Worm (Caenorhabditis elegans) whole organism, young adult: ENCODE results near the gene B0554.1.

ENCODE experiments used
- B0035.1 ChIP-seq: sonication (generic microtip); optimal IDR thresholded peaks from 2 replicates; lab custom pipeline; 2016; ENCODE audit warnings: missing genetic modification characterization, mild to moderate bottlenecking, missing compliant biosample characterization, missing genotype, missing genetic modification reagents
- B0336.3 ChIP-seq: fragments of 200-800 bp; sonication (Bioruptor generic); IDR thresholded peaks from 2 replicates; pipeline ENCODE4 v1.3.6; 2022; ENCODE audit warnings: missing genetic modification characterization, missing compliant biosample characterization
- F23B12.7 ChIP-seq: sonication (generic microtip); optimal IDR thresholded peaks from 2 replicates; lab custom pipeline; 2017; ENCODE audit warnings: missing genetic modification characterization, mild to moderate bottlenecking, missing compliant biosample characterization, antibody characterized with exemption, moderate library complexity; ENCODE audit not compliant: insufficient read depth
- F33H1.4 ChIP-seq: fragments of 200-800 bp; sonication (Bioruptor generic); IDR thresholded peaks from 2 replicates; pipeline ENCODE4 v1.3.6; 2022; ENCODE audit warnings: missing genetic modification reagents, missing genetic modification characterization, missing compliant biosample characterization
- K12H6.12 ChIP-seq: fragments of 200-800 bp; sonication (Bioruptor generic); optimal IDR thresholded peaks from 2 replicates; lab custom pipeline; 2018; ENCODE audit warnings: mild to moderate bottlenecking, missing genetic modification characterization, missing compliant biosample characterization
- Y53G8AR.9 ChIP-seq: fragments of 200-800 bp; sonication (Bioruptor generic); conservative IDR thresholded peaks from 2 replicates; pipeline ENCODE4 v1.3.6; 2022; ENCODE audit warnings: missing genetic modification reagents, missing genetic modification characterization, missing compliant biosample characterization
- Y67H2A.10 ChIP-seq: fragments of 200-800 bp; sonication (Bioruptor generic); conservative IDR thresholded peaks from 2 replicates; pipeline ENCODE4 v1.3.6; 2022; ENCODE audit warnings: missing genetic modification reagents, missing genetic modification characterization, missing compliant biosample characterization
- Y79H2A.3 ChIP-seq: fragments of 200-800 bp; sonication (Bioruptor generic); conservative IDR thresholded peaks from 2 replicates; pipeline ENCODE4 v1.3.6; 2022; ENCODE audit warnings: missing genetic modification reagents, missing genetic modification characterization, missing compliant biosample characterization
- Y95B8A.8 ChIP-seq: fragments of 200-800 bp; sonication (Bioruptor generic); IDR thresholded peaks from 2 replicates; pipeline ENCODE4 v1.3.6; 2022; ENCODE audit warnings: missing genetic modification reagents, missing genetic modification characterization, missing compliant biosample characterization
- aptf-2 ChIP-seq: fragments of 200-800 bp; sonication (Bioruptor generic); conservative IDR thresholded peaks from 2 replicates; pipeline ENCODE4 v1.3.6; 2022; ENCODE audit warnings: missing genetic modification reagents, missing genetic modification characterization, missing compliant biosample characterization
- atf-7 ChIP-seq: sonication (generic microtip); optimal IDR thresholded peaks from 2 replicates; lab custom pipeline; 2017; ENCODE audit warnings: mild to moderate bottlenecking, missing genetic modification characterization, missing compliant biosample characterization
- attf-5 ChIP-seq: fragments of 200-800 bp; sonication (Bioruptor generic); optimal IDR thresholded peaks from 2 replicates; lab custom pipeline; 2018; ENCODE audit warnings: mild to moderate bottlenecking, missing genetic modification characterization, missing compliant biosample characterization
- bed-2 ChIP-seq: fragments of 200-800 bp; sonication (Bioruptor generic); IDR thresholded peaks from 2 replicates; pipeline ENCODE4 v1.3.6; 2022; ENCODE audit warnings: missing genetic modification reagents, missing genetic modification characterization, missing compliant biosample characterization
- ceh-58 ChIP-seq: fragments of 200-800 bp; sonication (Bioruptor generic); IDR thresholded peaks from 2 replicates; pipeline ENCODE4 v1.3.6; 2022; ENCODE audit warnings: missing genetic modification characterization, missing compliant biosample characterization
- ceh-91 ChIP-seq: fragments of 200-800 bp; sonication (Bioruptor generic); IDR thresholded peaks from 2 replicates; pipeline ENCODE4 v1.3.6; 2022; ENCODE audit warnings: missing genetic modification reagents, missing genetic modification characterization, missing compliant biosample characterization
- die-1 ChIP-seq: sonication (generic microtip); optimal IDR thresholded peaks from 2 replicates; lab custom pipeline; 2016; ENCODE audit warnings: missing genotype, mild to moderate bottlenecking, missing genetic modification characterization, missing compliant biosample characterization
- dpl-1 ChIP-seq: fragments of 150-350 bp; optimal IDR thresholded peaks from 2 replicates; lab custom pipeline; 2014; ENCODE audit warnings: missing biosample characterization, missing genetic modification reagents, missing genetic modification characterization
- ekl-4 ChIP-seq: fragments of 200-800 bp; sonication (Bioruptor generic); IDR thresholded peaks from 2 replicates; pipeline ENCODE4 v1.3.6; 2022; ENCODE audit warnings: missing genetic modification reagents, missing genetic modification characterization, missing compliant biosample characterization
- ets-4 ChIP-seq: fragments of 200-800 bp; sonication (Bioruptor generic); optimal IDR thresholded peaks from 2 replicates; lab custom pipeline; 2018; ENCODE audit warnings: mild to moderate bottlenecking, missing genetic modification characterization, missing compliant biosample characterization
- fkh-3 ChIP-seq: sonication (generic microtip); optimal IDR thresholded peaks from 2 replicates; lab custom pipeline; 2016; ENCODE audit warnings: mild to moderate bottlenecking, missing genetic modification characterization, missing compliant biosample characterization
- him-1 ChIP-seq: sonication (generic microtip); optimal IDR thresholded peaks from 2 replicates; lab custom pipeline; 2016; ENCODE audit warnings: missing genotype, missing genetic modification reagents, missing genetic modification characterization, missing compliant biosample characterization
- hlh-12 ChIP-seq: sonication (generic microtip); optimal IDR thresholded peaks from 2 replicates; lab custom pipeline; 2016; ENCODE audit warnings: missing genetic modification characterization, missing compliant biosample characterization
- hmg-1.2 ChIP-seq: fragments of 200-800 bp; sonication (Bioruptor generic); IDR thresholded peaks from 2 replicates; pipeline ENCODE4 v1.3.6; 2022; ENCODE audit warnings: missing genetic modification reagents, missing genetic modification characterization, missing compliant biosample characterization
- hrde-1 ChIP-seq: sonication (generic microtip); optimal IDR thresholded peaks from 2 replicates; lab custom pipeline; 2016; ENCODE audit warnings: missing genetic modification characterization, mild to moderate bottlenecking, missing compliant biosample characterization, moderate library complexity, missing genotype, missing genetic modification reagents, borderline replicate concordance
- lag-1 ChIP-seq: fragments of 200-800 bp; sonication (Bioruptor generic); IDR thresholded peaks from 2 replicates; pipeline ENCODE4 v1.3.6; 2022; ENCODE audit warnings: missing genetic modification reagents, missing genetic modification characterization, missing compliant biosample characterization
- let-607 ChIP-seq, 2 experiments: fragments of 200-800 bp in 1 of 2; sonication (Bioruptor generic) in 1 of 2; sonication (generic microtip) in 1 of 2; optimal IDR thresholded peaks; 2 replicates each; lab custom pipeline; 2016 to 2018; ENCODE audit warnings: mild to moderate bottlenecking in 2 of 2, missing compliant biosample characterization in 2 of 2, missing genetic modification characterization in 2 of 2, moderate library complexity in 2 of 2, missing genotype in 1 of 2
- lin-35 ChIP-seq, 3 experiments: fragments of 150-350 bp in 2 of 3; sonication (generic microtip) in 1 of 3; optimal IDR thresholded peaks; 2 replicates each; lab custom pipeline; 2014 to 2018; ENCODE audit warnings: missing biosample characterization in 3 of 3, missing genetic modification characterization in 3 of 3, missing genetic modification reagents in 3 of 3
- lsy-27 ChIP-seq: sonication (generic microtip); optimal IDR thresholded peaks from 2 replicates; lab custom pipeline; 2017; ENCODE audit warnings: missing genetic modification characterization, mild to moderate bottlenecking, missing compliant biosample characterization, antibody characterized with exemption, missing genotype, borderline replicate concordance; ENCODE audit not compliant: insufficient read depth
- madf-3 ChIP-seq: fragments of 200-800 bp; sonication (Bioruptor generic); IDR thresholded peaks from 2 replicates; pipeline ENCODE4 v1.3.6; 2022; ENCODE audit warnings: missing genetic modification reagents, missing genetic modification characterization, missing compliant biosample characterization
- madf-6 ChIP-seq: fragments of 200-800 bp; sonication (Bioruptor generic); IDR thresholded peaks from 2 replicates; pipeline ENCODE4 v1.3.6; 2022; ENCODE audit warnings: missing genetic modification reagents, missing genetic modification characterization, missing compliant biosample characterization
- nfya-1 ChIP-seq: sonication (generic microtip); optimal IDR thresholded peaks from 2 replicates; lab custom pipeline; 2017; ENCODE audit warnings: antibody characterized with exemption, missing compliant biosample characterization, missing genetic modification characterization, borderline replicate concordance; ENCODE audit not compliant: insufficient read depth
- nhr-120 ChIP-seq: fragments of 200-800 bp; sonication (Bioruptor generic); IDR thresholded peaks from 2 replicates; pipeline ENCODE4 v1.3.6; 2022; ENCODE audit warnings: missing genetic modification characterization, missing compliant biosample characterization
- nhr-27 ChIP-seq: fragments of 200-800 bp; sonication (Bioruptor generic); optimal IDR thresholded peaks from 2 replicates; lab custom pipeline; 2018; ENCODE audit warnings: mild to moderate bottlenecking, missing genetic modification characterization, moderate library complexity, missing compliant biosample characterization
- pha-4 ChIP-seq: fragments of 150-350 bp; sonication (generic microtip); optimal IDR thresholded peaks from 2 replicates; lab custom pipeline; 2014; ENCODE audit warnings: missing biosample characterization, missing genetic modification reagents, missing genetic modification characterization
- rec-8 ChIP-seq, 2 experiments: sonication (generic microtip); optimal IDR thresholded peaks; 2 replicates each; lab custom pipeline; 2016; ENCODE audit warnings: mild to moderate bottlenecking in 2 of 2, missing genetic modification characterization in 2 of 2, missing genetic modification reagents in 2 of 2, missing genotype in 2 of 2, missing biosample characterization in 1 of 2, missing compliant biosample characterization in 1 of 2, moderate library complexity in 1 of 2
- snpc-1.3 ChIP-seq: sonication (generic microtip); optimal IDR thresholded peaks from 2 replicates; lab custom pipeline; 2017; ENCODE audit warnings: missing genetic modification characterization, mild to moderate bottlenecking, missing compliant biosample characterization, antibody characterized with exemption, moderate library complexity, missing genotype, missing genetic modification reagents; ENCODE audit not compliant: insufficient read depth
- tbp1 ChIP-seq: fragments of 200-800 bp; sonication (Bioruptor generic); optimal IDR thresholded peaks from 2 replicates; lab custom pipeline; 2018; ENCODE audit warnings: mild to moderate bottlenecking, missing genetic modification characterization, missing compliant biosample characterization
- tbx-9 ChIP-seq: sonication (generic microtip); optimal IDR thresholded peaks from 2 replicates; lab custom pipeline; 2016; ENCODE audit warnings: borderline replicate concordance, missing genetic modification characterization, inconsistent platforms, missing compliant biosample characterization
- tlf-1 ChIP-seq: fragments of 200-800 bp; sonication (Bioruptor generic); optimal IDR thresholded peaks from 2 replicates; lab custom pipeline; 2018; ENCODE audit warnings: mild to moderate bottlenecking, missing genetic modification characterization, missing compliant biosample characterization
- ztf-6 ChIP-seq: fragments of 200-800 bp; sonication (Bioruptor generic); IDR thresholded peaks from 2 replicates; pipeline ENCODE4 v1.3.6; 2022; ENCODE audit warnings: missing genetic modification reagents, missing genetic modification characterization, missing compliant biosample characterization

Gene B0554.1

DNA sequence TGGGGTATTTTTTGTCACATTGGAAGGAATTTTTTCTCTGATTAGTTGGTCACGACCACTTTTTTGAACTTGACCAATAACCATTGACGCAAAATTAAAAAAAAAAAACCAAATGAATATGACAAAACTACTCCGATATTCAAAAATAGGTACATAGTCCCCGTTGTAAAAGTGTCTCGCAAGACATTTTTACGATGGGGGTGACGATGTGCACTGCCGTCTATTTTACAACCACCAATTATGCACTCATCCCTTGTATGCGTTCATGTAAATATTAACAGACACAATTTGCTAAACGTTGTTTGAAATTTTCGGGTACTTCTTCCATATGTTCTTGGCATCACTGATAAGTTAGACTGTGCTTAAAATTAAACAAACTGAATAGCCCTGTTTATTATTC is 38.5 kb upstream of the B0554.1 start, which contains the start of gene scl-27:
Gene scl-27 (plus strand): TSS at position 301 of the 400 bp plus-strand sequence.
- TF ChIP-seq Y79H2A.3 (GFP tag; lab: Robert Waterston, UW) (no peak), snpc-1.3 (tag; lab: Kevin White, UChicago) (no peak), madf-3 (GFP tag; lab: Robert Waterston, UW) (no peak), nfya-1 (tag; lab: Kevin White, UChicago) (no peak), tlf-1 (GFP tag; lab: Kevin White, UChicago) (no peak)

DNA sequence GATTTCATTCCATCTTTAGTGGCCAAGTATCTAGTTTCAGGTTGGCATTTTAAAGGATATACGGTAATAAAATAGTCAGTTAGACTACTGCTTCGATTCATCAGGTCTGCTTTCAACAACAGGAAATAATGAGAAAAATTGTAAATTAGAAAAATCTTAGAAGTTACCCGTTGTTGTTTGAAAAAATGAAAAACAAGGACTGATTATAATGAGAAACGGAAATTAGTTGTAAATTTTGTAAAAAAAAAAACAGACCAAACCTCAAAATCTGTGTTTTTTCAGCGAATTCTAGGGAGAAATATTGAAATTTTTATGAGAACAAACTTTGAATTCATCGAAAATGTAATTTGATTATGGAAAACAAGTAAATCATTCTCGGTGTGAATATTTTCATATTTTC is 35.2 kb upstream of the B0554.1 start, which contains the start of gene srh-62:
Gene srh-62 (minus strand): TSS at position 101 of the 400 bp plus-strand sequence.
- TF ChIP-seq pha-4 (tag; lab: Kevin White, UChicago) (no peak), ets-4 (GFP tag; lab: Kevin White, UChicago) (no peak), hrde-1 (tag; lab: Kevin White, UChicago) (no peak), Y95B8A.8 (GFP tag; lab: Robert Waterston, UW) (no peak), Y53G8AR.9 (GFP tag; lab: Robert Waterston, UW) (no peak), lin-35 (GFP tag; optimal IDR thresholded peaks at IDR 0.05; lab: Kevin White, UChicago) (no peak), bed-2 (GFP tag; lab: Robert Waterston, UW) (no peak), die-1 (tag; lab: Kevin White, UChicago) (no peak)
- TF ChIP-seq, all 124 proteins: peak for 0

DNA sequence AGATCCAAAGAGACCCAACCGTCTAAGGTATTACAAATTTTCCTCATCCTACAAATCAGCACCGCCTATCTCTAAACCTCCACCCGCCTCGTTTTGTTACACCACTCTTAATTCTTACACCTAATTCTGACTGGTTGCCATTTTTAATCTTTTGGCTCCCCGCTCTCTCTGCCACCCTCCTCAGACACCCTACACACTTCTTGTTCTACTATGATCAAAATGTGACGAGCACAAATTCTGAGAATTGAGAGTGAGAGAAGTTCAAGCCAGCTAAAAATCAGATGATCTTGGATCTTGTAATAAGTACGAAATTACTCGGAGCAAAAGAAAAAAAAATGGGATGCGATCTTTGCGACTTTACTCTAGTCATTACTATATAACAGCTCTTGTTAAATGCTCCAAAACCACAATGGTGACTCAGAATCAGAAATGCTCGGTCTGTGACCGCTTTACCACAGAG is 34.0 kb upstream of the B0554.1 start, which contains the start of gene nhr-252:
Gene nhr-252 (plus strand): TSS at position 410 of the 460 bp plus-strand sequence.
- no peak for TF ChIP-seq B0035.1 (tag; lab: Kevin White, UChicago)
- no peak for TF ChIP-seq tbx-9 (tag; lab: Kevin White, UChicago)
- TF ChIP-seq F33H1.4 (GFP tag; lab: Robert Waterston, UW), result no peak
- TF ChIP-seq ekl-4, result no peak
- TF ChIP-seq ztf-6 (GFP tag; lab: Robert Waterston, UW), result no peak
- no peak for TF ChIP-seq hrde-1 (tag; lab: Kevin White, UChicago)
- no peak for TF ChIP-seq rec-8 (tag; optimal IDR thresholded peaks at IDR 0.05; lab: Kevin White, UChicago)
- no peak for TF ChIP-seq K12H6.12 (tag; lab: Kevin White, UChicago)
- TF ChIP-seq let-607 (tag; optimal IDR thresholded peaks at IDR 0.05; lab: Kevin White, UChicago), result no peak
- no peak for TF ChIP-seq Y53G8AR.9 (GFP tag; lab: Robert Waterston, UW)
- no peak for TF ChIP-seq aptf-2 (GFP tag; lab: Robert Waterston, UW)
- TF ChIP-seq hmg-1.2 (GFP tag; lab: Robert Waterston, UW), result no peak
- TF ChIP-seq fkh-3, result no peak
- no peak for TF ChIP-seq ceh-91 (GFP tag; lab: Robert Waterston, UW)
- TF ChIP-seq dpl-1 (GFP tag; lab: Kevin White, UChicago), result no peak
- TF ChIP-seq hlh-12, result no peak

ce11 chrV:412820-413219 is 25.4 kb upstream of the B0554.1 start:
- TF ChIP-seq atf-7 (no peak), lsy-27 (no peak), madf-6 (GFP tag; lab: Robert Waterston, UW) (no peak), ztf-6 (GFP tag; lab: Robert Waterston, UW) (no peak), tbp1 (GFP tag; lab: Kevin White, UChicago) (no peak), lag-1 (GFP tag; lab: Robert Waterston, UW) (no peak), attf-5 (no peak), B0336.3 (GFP tag; lab: Robert Waterston, UW) (no peak), Y67H2A.10 (GFP tag; lab: Robert Waterston, UW) (no peak), him-1 (tag; lab: Kevin White, UChicago) (no peak), F23B12.7 (tag; lab: Kevin White, UChicago) (no peak), nhr-27 (tag; lab: Kevin White, UChicago) (no peak), let-607 (tag; optimal IDR thresholded peaks at IDR 0.05; lab: Kevin White, UChicago) (no peak), ceh-58 (GFP tag; lab: Robert Waterston, UW) (no peak), snpc-1.3 (tag; lab: Kevin White, UChicago) (no peak), nhr-120 (GFP tag; lab: Robert Waterston, UW) (no peak), K12H6.12 (tag; lab: Kevin White, UChicago) (no peak)
- TF ChIP-seq, all 124 proteins: peak for 0
